Worm (Caenorhabditis elegans) whole organism, mixed stage, embryonic: ENCODE data around the gene ttr-52.

ENCODE experiments used
- M03D4.4 ChIP-seq: sonication (generic microtip); optimal IDR thresholded peaks from 2 replicates; lab custom pipeline; 2017; ENCODE audit warnings: mild to moderate bottlenecking, missing genetic modification characterization, missing compliant biosample characterization
- bed-3 ChIP-seq: fragments of 200-800 bp; sonication (Bioruptor generic); optimal IDR thresholded peaks from 3 replicates; lab custom pipeline; 2018; ENCODE audit warnings: mild to moderate bottlenecking, missing genetic modification characterization, moderate library complexity, missing compliant biosample characterization
- ceh-39 ChIP-seq: fragments of 150-350 bp; optimal IDR thresholded peaks from 2 replicates; lab custom pipeline; 2014; ENCODE audit warnings: missing biosample characterization, missing genetic modification characterization
- ceh-43 ChIP-seq: fragments of 200-800 bp; sonication (Bioruptor generic); optimal IDR thresholded peaks from 2 replicates; lab custom pipeline; 2018; ENCODE audit warnings: mild to moderate bottlenecking, missing genetic modification characterization, moderate library complexity, missing compliant biosample characterization
- ceh-83 ChIP-seq: fragments of 200-800 bp; sonication (Bioruptor generic); optimal IDR thresholded peaks from 2 replicates; lab custom pipeline; 2018; ENCODE audit warnings: mild to moderate bottlenecking, missing genetic modification characterization, missing compliant biosample characterization
- cnd-1 ChIP-seq: fragments of 200-800 bp; sonication (Bioruptor generic); optimal IDR thresholded peaks from 2 replicates; lab custom pipeline; 2018; ENCODE audit warnings: mild to moderate bottlenecking, missing genetic modification characterization, missing compliant biosample characterization
- drap-1 ChIP-seq: fragments of 200-800 bp; sonication (Bioruptor generic); optimal IDR thresholded peaks from 3 replicates; lab custom pipeline; 2018; ENCODE audit warnings: mild to moderate bottlenecking, missing genetic modification characterization, missing compliant biosample characterization
- elt-1 ChIP-seq: sonication (generic microtip); optimal IDR thresholded peaks from 2 replicates; lab custom pipeline; 2017; ENCODE audit warnings: missing genetic modification characterization, mild to moderate bottlenecking, missing compliant biosample characterization, antibody characterized with exemption, moderate library complexity, borderline replicate concordance; ENCODE audit not compliant: insufficient read depth
- flh-1 ChIP-seq: fragments of 200-800 bp; sonication (Bioruptor generic); optimal IDR thresholded peaks from 2 replicates; lab custom pipeline; 2018; ENCODE audit warnings: mild to moderate bottlenecking, missing genetic modification characterization, moderate library complexity, missing compliant biosample characterization
- ham-2 ChIP-seq: fragments of 200-800 bp; sonication (Bioruptor generic); optimal IDR thresholded peaks from 2 replicates; lab custom pipeline; 2018; ENCODE audit warnings: mild to moderate bottlenecking, missing genetic modification characterization, missing compliant biosample characterization
- hlh-1 ChIP-seq: fragments of 150-350 bp; optimal IDR thresholded peaks from 2 replicates; lab custom pipeline; 2014; ENCODE audit warnings: missing biosample characterization, missing genetic modification reagents, missing genetic modification characterization
- lin-13 ChIP-seq: fragments of 150-350 bp; optimal IDR thresholded peaks from 2 replicates; lab custom pipeline; 2014; ENCODE audit warnings: missing biosample characterization, missing genetic modification characterization
- lin-32 ChIP-seq: fragments of 200-800 bp; sonication (Bioruptor generic); optimal IDR thresholded peaks from 2 replicates; lab custom pipeline; 2018; ENCODE audit warnings: mild to moderate bottlenecking, missing genetic modification characterization, missing compliant biosample characterization
- lsy-2 ChIP-seq: fragments of 150-350 bp; optimal IDR thresholded peaks from 2 replicates; lab custom pipeline; 2014; ENCODE audit warnings: missing biosample characterization, missing genetic modification characterization
- mep-1 ChIP-seq: fragments of 150-350 bp; optimal IDR thresholded peaks from 2 replicates; lab custom pipeline; 2017; ENCODE audit warnings: missing biosample characterization, missing genetic modification reagents, missing genetic modification characterization, inconsistent platforms
- mls-2 ChIP-seq: sonication (generic microtip); optimal IDR thresholded peaks from 2 replicates; lab custom pipeline; 2016; ENCODE audit warnings: mild to moderate bottlenecking, missing genetic modification characterization, moderate library complexity, missing compliant biosample characterization
- nhr-12 ChIP-seq: fragments of 150-350 bp; optimal IDR thresholded peaks from 2 replicates; lab custom pipeline; 2014; ENCODE audit warnings: missing biosample characterization, missing genetic modification characterization
- nhr-2 ChIP-seq: fragments of 150-350 bp; optimal IDR thresholded peaks from 2 replicates; lab custom pipeline; 2014; ENCODE audit warnings: missing biosample characterization, missing genetic modification characterization
- nhr-237 ChIP-seq: fragments of 150-350 bp; optimal IDR thresholded peaks from 2 replicates; lab custom pipeline; 2014; ENCODE audit warnings: missing biosample characterization, missing genetic modification characterization
- nhr-28 ChIP-seq: fragments of 150-350 bp; optimal IDR thresholded peaks from 2 replicates; lab custom pipeline; 2014; ENCODE audit warnings: missing biosample characterization, missing genetic modification characterization
- nhr-76 ChIP-seq: sonication (generic microtip); optimal IDR thresholded peaks from 2 replicates; lab custom pipeline; 2017; ENCODE audit warnings: missing biosample characterization, missing genetic modification characterization
- pha-4 ChIP-seq: fragments of 150-350 bp; optimal IDR thresholded peaks from 2 replicates; lab custom pipeline; 2018; ENCODE audit warnings: missing biosample characterization, missing genetic modification reagents, missing genetic modification characterization
- sem-2 ChIP-seq: fragments of 200-800 bp; sonication (Bioruptor generic); optimal IDR thresholded peaks from 2 replicates; lab custom pipeline; 2018; ENCODE audit warnings: mild to moderate bottlenecking, missing genetic modification characterization, missing compliant biosample characterization
- snpc-4 ChIP-seq: fragments of 150-350 bp; optimal IDR thresholded peaks from 2 replicates; lab custom pipeline; 2014; ENCODE audit warnings: missing biosample characterization, missing genetic modification characterization
- sptf-1 ChIP-seq: sonication (generic microtip); optimal IDR thresholded peaks from 2 replicates; lab custom pipeline; 2017; ENCODE audit warnings: mild to moderate bottlenecking, missing genetic modification characterization, moderate library complexity, missing compliant biosample characterization
- tbx-8 ChIP-seq: fragments of 200-800 bp; sonication (Bioruptor generic); optimal IDR thresholded peaks from 2 replicates; lab custom pipeline; 2018; ENCODE audit warnings: mild to moderate bottlenecking, missing genetic modification characterization, moderate library complexity, missing compliant biosample characterization
- unc-120 ChIP-seq: sonication (generic microtip); optimal IDR thresholded peaks from 2 replicates; lab custom pipeline; 2017; ENCODE audit warnings: missing genetic modification characterization, missing compliant biosample characterization; ENCODE audit not compliant: poor library complexity, severe bottlenecking
- unc-39 ChIP-seq: fragments of 150-350 bp; optimal IDR thresholded peaks from 2 replicates; lab custom pipeline; 2014; ENCODE audit warnings: missing biosample characterization, missing genetic modification characterization
- unc-62 ChIP-seq: fragments of 150-350 bp; optimal IDR thresholded peaks from 2 replicates; lab custom pipeline; 2014; ENCODE audit warnings: missing biosample characterization, missing genetic modification reagents, missing genetic modification characterization

ttr-52 gene

ce11 chrIII:13439415-13439814, 34.9 kb downstream of the ttr-52 start, which contains the start of gene ciao-2B:
TSS of gene ciao-2B (minus strand) at chrIII:13439544.
- TF ChIP-seq M03D4.4 (no peak), drap-1 (GFP tag; lab: Kevin White, UChicago) (no peak), nhr-237 (tag; lab: Kevin White, UChicago) (no peak), mep-1 (tag; lab: Kevin White, UChicago) (no peak), sem-2 (GFP tag; lab: Kevin White, UChicago) (no peak), ham-2 (GFP tag; lab: Kevin White, UChicago) (no peak)

- TF ChIP-seq sem-2 (GFP tag; lab: Kevin White, UChicago) (no peak), unc-120 (tag; lab: Kevin White, UChicago) (no peak), lsy-2 (tag; lab: Kevin White, UChicago) (no peak), lin-13 (tag; lab: Kevin White, UChicago) (no peak), ham-2 (GFP tag; lab: Kevin White, UChicago) (no peak), mls-2 (no peak), cnd-1 (tag; lab: Kevin White, UChicago) (no peak), unc-39 (tag; lab: Kevin White, UChicago) (no peak), bed-3 (no peak), elt-1 (tag; lab: Kevin White, UChicago) (no peak), unc-62 (GFP tag; lab: Kevin White, UChicago) (no peak), tbx-8 (GFP tag; lab: Kevin White, UChicago) (no peak), ceh-39 (tag; lab: Kevin White, UChicago) (no peak), drap-1 (GFP tag; lab: Kevin White, UChicago) (no peak), M03D4.4 (no peak), flh-1 (GFP tag; lab: Kevin White, UChicago) (no peak), lin-32 (no peak), pha-4 (tag; lab: Kevin White, UChicago) (no peak), ceh-83 (no peak), hlh-1 (no peak)
Measured at ce11 chrIII:13452824-13453223, 48.3 kb downstream of the ttr-52 start.

ce11 chrIII:13455207-13455606, 50.7 kb downstream of the ttr-52 start, which contains the start of gene cua-1:
TSS of gene cua-1 (minus strand) at chrIII:13455307.
- TF ChIP-seq sptf-1 (tag; lab: Kevin White, UChicago) (no peak), tbx-8 (GFP tag; lab: Kevin White, UChicago) (no peak), M03D4.4 (no peak), snpc-4 (no peak), nhr-28 (tag; lab: Kevin White, UChicago) (no peak), pha-4 (tag; lab: Kevin White, UChicago) (no peak), nhr-76 (tag; lab: Kevin White, UChicago) (no peak), sem-2 (GFP tag; lab: Kevin White, UChicago) (no peak), drap-1 (GFP tag; lab: Kevin White, UChicago) (no peak), nhr-12 (tag; lab: Kevin White, UChicago) (no peak), ceh-43 (GFP tag; lab: Kevin White, UChicago) (no peak), nhr-2 (tag; lab: Kevin White, UChicago) (no peak), cnd-1 (tag; lab: Kevin White, UChicago) (no peak), unc-62 (GFP tag; lab: Kevin White, UChicago) (no peak)
